Fruit fly (Drosophila melanogaster) whole organism, prepupa: ENCODE results near the gene CG14440.

Experiments used
- CG11762 ChIP-seq: fragments of 200-800 bp; sonication (Bioruptor generic); optimal IDR thresholded peaks from 3 replicates; lab custom pipeline; 2016; ENCODE audit warnings: missing biosample characterization, missing genetic modification characterization; ENCODE audit not compliant: insufficient read depth
- CG8632 ChIP-seq: fragments of 200-800 bp; sonication (Bioruptor generic); optimal IDR thresholded peaks from 3 replicates; lab custom pipeline; 2016; ENCODE audit warnings: missing biosample characterization, missing genetic modification characterization
- Hr39 ChIP-seq: fragments of 200-800 bp; sonication (Bioruptor generic); optimal IDR thresholded peaks from 2 replicates; lab custom pipeline; 2016; ENCODE audit warnings: missing biosample characterization, missing genetic modification characterization

dm6 chrX:6719968-6720367 is 21.6 kb upstream of the CG14440 start:
- TF ChIP-seq Hr39 (no peak), CG11762 (GFP tag; lab: Kevin White, UChicago) (no peak), CG8632 (GFP tag; lab: Kevin White, UChicago) (no peak)
